Fruit fly (Drosophila melanogaster) whole organism, embryonic: Measurements from ENCODE around the gene CG7551.

Experiments used
- Adf1 ChIP-seq: fragments of 200-800 bp; sonication (Bioruptor generic); IDR thresholded peaks from 2 replicates; pipeline ENCODE4 v1.3.6; 2022; ENCODE audit warnings: missing biosample characterization, missing genetic modification characterization
- Aef1 ChIP-seq: fragments of 200-800 bp; sonication (Bioruptor generic); IDR thresholded peaks from 3 replicates; pipeline ENCODE4 v1.3.6; 2022; ENCODE audit warnings: missing biosample characterization, missing genetic modification characterization
- CG10209 ChIP-seq: fragments of 200-800 bp; sonication (Bioruptor generic); optimal IDR thresholded peaks from 3 replicates; lab custom pipeline; 2017; ENCODE audit warnings: missing biosample characterization, mild to moderate bottlenecking, missing genetic modification characterization, missing genetic modification reagents
- CG10959 ChIP-seq: fragments of 200-800 bp; sonication (Bioruptor generic); IDR thresholded peaks from 2 replicates; pipeline ENCODE4 v1.3.6; 2022; ENCODE audit warnings: missing biosample characterization, missing genetic modification characterization
- CG11398 ChIP-seq: fragments of 200-800 bp; sonication (Bioruptor generic); optimal IDR thresholded peaks from 2 replicates; lab custom pipeline; 2016; ENCODE audit warnings: missing biosample characterization, missing genetic modification characterization
- CG11456 ChIP-seq: fragments of 200-800 bp; sonication (Bioruptor generic); IDR thresholded peaks from 3 replicates; pipeline ENCODE4 v1.3.6; 2022; ENCODE audit warnings: missing biosample characterization, missing genetic modification characterization
- CG12744 ChIP-seq: fragments of 200-800 bp; sonication (Bioruptor generic); optimal IDR thresholded peaks from 2 replicates; lab custom pipeline; 2016; ENCODE audit warnings: missing biosample characterization, missing genetic modification characterization
- CG13287 ChIP-seq: fragments of 200-800 bp; sonication (Bioruptor generic); IDR thresholded peaks from 2 replicates; pipeline ENCODE4 v1.3.6; 2022; ENCODE audit warnings: missing biosample characterization, missing genetic modification characterization; ENCODE audit not compliant: partially characterized antibody
- CG13624 ChIP-seq: fragments of 200-800 bp; sonication (Bioruptor generic); optimal IDR thresholded peaks from 2 replicates; lab custom pipeline; 2016; ENCODE audit warnings: missing biosample characterization, missing genetic modification characterization
- CG16863 ChIP-seq: fragments of 200-800 bp; sonication (Bioruptor generic); optimal IDR thresholded peaks from 3 replicates; lab custom pipeline; 2016; ENCODE audit warnings: missing biosample characterization, missing genetic modification characterization
- CG17568 ChIP-seq: fragments of 200-800 bp; sonication (Bioruptor generic); optimal IDR thresholded peaks from 2 replicates; lab custom pipeline; 2018; ENCODE audit warnings: missing biosample characterization, mild to moderate bottlenecking, missing genetic modification characterization, moderate library complexity
- CG17829 ChIP-seq: fragments of 200-800 bp; optimal IDR thresholded peaks from 2 replicates; lab custom pipeline; 2019; ENCODE audit warnings: missing biosample characterization, mild to moderate bottlenecking, missing genetic modification characterization, moderate library complexity
- CG2116 ChIP-seq: fragments of 200-800 bp; sonication (Bioruptor generic); optimal IDR thresholded peaks from 3 replicates; lab custom pipeline; 2018; ENCODE audit warnings: missing biosample characterization, mild to moderate bottlenecking, missing genetic modification characterization
- CG2120 ChIP-seq: fragments of 200-800 bp; sonication (Bioruptor generic); optimal IDR thresholded peaks from 3 replicates; lab custom pipeline; 2016; ENCODE audit warnings: missing biosample characterization, missing genetic modification characterization
- CG6689 ChIP-seq: fragments of 200-800 bp; sonication (Bioruptor generic); IDR thresholded peaks from 2 replicates; pipeline ENCODE4 v1.3.6; 2022; ENCODE audit warnings: missing biosample characterization, missing genetic modification characterization
- CG7372 ChIP-seq: fragments of 200-800 bp; sonication (Bioruptor generic); IDR thresholded peaks from 2 replicates; pipeline ENCODE4 v1.3.6; 2022; ENCODE audit warnings: missing biosample characterization, missing genetic modification characterization
- CG7745 ChIP-seq: fragments of 200-800 bp; sonication (Bioruptor generic); optimal IDR thresholded peaks from 2 replicates; lab custom pipeline; 2018; ENCODE audit warnings: missing biosample characterization, mild to moderate bottlenecking, missing genetic modification characterization, moderate library complexity
- CG7963 ChIP-seq: fragments of 200-800 bp; sonication (Bioruptor generic); IDR thresholded peaks from 3 replicates; pipeline ENCODE4 v1.3.6; 2022; ENCODE audit warnings: missing biosample characterization, missing genetic modification characterization; ENCODE audit not compliant: partially characterized antibody
- CG8765 ChIP-seq: fragments of 200-800 bp; sonication (Bioruptor generic); IDR thresholded peaks from 2 replicates; pipeline ENCODE4 v1.3.6; 2022; ENCODE audit warnings: missing biosample characterization, missing genetic modification characterization
- Chrac-16 ChIP-seq: fragments of 200-800 bp; sonication (Bioruptor generic); optimal IDR thresholded peaks from 3 replicates; lab custom pipeline; 2016; ENCODE audit warnings: missing biosample characterization, missing genetic modification characterization
- Dad ChIP-seq: fragments of 200-800 bp; sonication (Bioruptor generic); optimal IDR thresholded peaks from 3 replicates; lab custom pipeline; 2016; ENCODE audit warnings: missing biosample characterization, missing genetic modification characterization
- ERR ChIP-seq: fragments of 200-800 bp; sonication (Bioruptor generic); optimal IDR thresholded peaks from 2 replicates; lab custom pipeline; 2016; ENCODE audit warnings: missing biosample characterization, missing genetic modification characterization
- Eip74EF ChIP-seq, 2 experiments: fragments of 200-800 bp in 1 of 2; fragments of >200 bp in 1 of 2; sonication (Bioruptor generic) in 1 of 2; optimal IDR thresholded peaks; 2 replicates each; lab custom pipeline; 2017 to 2019; ENCODE audit warnings: missing biosample characterization in 2 of 2, missing genetic modification characterization in 2 of 2, mild to moderate bottlenecking in 1 of 2, moderate library complexity in 1 of 2
- Fer1 ChIP-seq: fragments of 200-800 bp; sonication (Bioruptor generic); optimal IDR thresholded peaks from 2 replicates; lab custom pipeline; 2017; ENCODE audit warnings: missing biosample characterization, mild to moderate bottlenecking, missing genetic modification characterization
- HmgZ ChIP-seq: fragments of 200-800 bp; sonication (Bioruptor generic); optimal IDR thresholded peaks from 2 replicates; lab custom pipeline; 2018; ENCODE audit warnings: missing biosample characterization, mild to moderate bottlenecking, missing genetic modification characterization
- Hr3 ChIP-seq: fragments of 200-800 bp; sonication (Bioruptor generic); optimal IDR thresholded peaks from 3 replicates; lab custom pipeline; 2016; ENCODE audit warnings: missing biosample characterization, missing genetic modification characterization
- Mes4 ChIP-seq: fragments of 200-800 bp; sonication (Bioruptor generic); optimal IDR thresholded peaks from 2 replicates; lab custom pipeline; 2016; ENCODE audit warnings: missing biosample characterization, missing genetic modification characterization
- Myb ChIP-seq: fragments of 200-800 bp; sonication (Bioruptor generic); optimal IDR thresholded peaks from 2 replicates; lab custom pipeline; 2016; ENCODE audit warnings: missing biosample characterization, missing genetic modification characterization
- NC2α ChIP-seq: fragments of 200-800 bp; sonication (Bioruptor generic); optimal IDR thresholded peaks from 2 replicates; lab custom pipeline; 2016; ENCODE audit warnings: missing biosample characterization, missing genetic modification characterization
- PHDP ChIP-seq: fragments of 200-800 bp; sonication (Bioruptor generic); optimal IDR thresholded peaks from 3 replicates; lab custom pipeline; 2018; ENCODE audit warnings: missing biosample characterization, mild to moderate bottlenecking, missing genetic modification characterization, moderate library complexity
- Ssrp ChIP-seq: fragments of 200-800 bp; sonication (Bioruptor generic); optimal IDR thresholded peaks from 2 replicates; lab custom pipeline; 2018; ENCODE audit warnings: missing biosample characterization, mild to moderate bottlenecking, missing genetic modification characterization, moderate library complexity
- Taf1 ChIP-seq: fragments of 200-800 bp; sonication (Bioruptor generic); IDR thresholded peaks from 2 replicates; pipeline ENCODE4 v1.3.6; 2022; ENCODE audit warnings: missing biosample characterization, missing genetic modification characterization
- ac ChIP-seq: fragments of 200-800 bp; sonication (Bioruptor generic); optimal IDR thresholded peaks from 3 replicates; lab custom pipeline; 2017; ENCODE audit warnings: missing biosample characterization, mild to moderate bottlenecking, missing genetic modification characterization
- al ChIP-seq: fragments of 200-800 bp; sonication (Bioruptor generic); IDR thresholded peaks from 2 replicates; pipeline ENCODE4 v1.3.6; 2022; ENCODE audit warnings: missing biosample characterization, missing genetic modification characterization
- amos ChIP-seq: fragments of 200-800 bp; sonication (Bioruptor generic); IDR thresholded peaks from 2 replicates; pipeline ENCODE4 v1.3.6; 2022; ENCODE audit warnings: missing biosample characterization, missing genetic modification characterization; ENCODE audit not compliant: partially characterized antibody
- bowl ChIP-seq: fragments of 200-800 bp; sonication (Bioruptor generic); IDR thresholded peaks from 2 replicates; pipeline ENCODE4 v1.3.6; 2022; ENCODE audit warnings: missing biosample characterization, missing genetic modification characterization
- corto ChIP-seq: fragments of 200-800 bp; sonication (Bioruptor generic); optimal IDR thresholded peaks from 2 replicates; lab custom pipeline; 2016; ENCODE audit warnings: missing biosample characterization, mild to moderate bottlenecking, missing genetic modification characterization, moderate library complexity
- cwo ChIP-seq: fragments of 200-800 bp; sonication (Bioruptor generic); optimal IDR thresholded peaks from 3 replicates; lab custom pipeline; 2017; ENCODE audit warnings: missing biosample characterization, missing genetic modification characterization, mild to moderate bottlenecking, moderate library complexity, missing genetic modification reagents
- da ChIP-seq: fragments of 200-800 bp; sonication (Bioruptor generic); optimal IDR thresholded peaks from 2 replicates; lab custom pipeline; 2016; ENCODE audit warnings: missing biosample characterization, missing genetic modification characterization
- danr ChIP-seq: fragments of 200-800 bp; sonication (Bioruptor generic); IDR thresholded peaks from 2 replicates; pipeline ENCODE4 v1.3.6; 2022; ENCODE audit warnings: missing biosample characterization, missing genetic modification characterization
- eve ChIP-seq, 2 experiments: fragments of >200 bp; optimal IDR thresholded peaks; 2 replicates each; lab custom pipeline; 2017; ENCODE audit warnings: missing biosample characterization in 2 of 2, missing genetic modification characterization in 2 of 2
- fu2 ChIP-seq: fragments of 200-800 bp; sonication (Bioruptor generic); optimal IDR thresholded peaks from 2 replicates; lab custom pipeline; 2016; ENCODE audit warnings: missing biosample characterization, missing genetic modification characterization
- gsb-n ChIP-seq: fragments of 200-800 bp; sonication (Bioruptor generic); optimal IDR thresholded peaks from 3 replicates; lab custom pipeline; 2018; ENCODE audit warnings: missing biosample characterization, mild to moderate bottlenecking, missing genetic modification characterization
- lmd ChIP-seq: fragments of 200-800 bp; sonication (Bioruptor generic); IDR thresholded peaks from 2 replicates; pipeline ENCODE4 v1.3.6; 2022; ENCODE audit warnings: missing biosample characterization, missing genetic modification characterization
- shn ChIP-seq: fragments of 200-800 bp; sonication (Bioruptor generic); optimal IDR thresholded peaks from 3 replicates; lab custom pipeline; 2016; ENCODE audit warnings: missing biosample characterization, missing genetic modification characterization
- sima ChIP-seq: fragments of 200-800 bp; sonication (Bioruptor generic); optimal IDR thresholded peaks from 2 replicates; lab custom pipeline; 2016; ENCODE audit warnings: missing biosample characterization, missing genetic modification characterization
- slbo ChIP-seq: fragments of 200-800 bp; sonication (Bioruptor generic); IDR thresholded peaks from 2 replicates; pipeline ENCODE4 v1.3.6; 2022; ENCODE audit warnings: missing biosample characterization, missing genetic modification characterization
- ssp ChIP-seq: fragments of 200-800 bp; sonication (Bioruptor generic); IDR thresholded peaks from 2 replicates; pipeline ENCODE4 v1.3.6; 2022; ENCODE audit warnings: missing biosample characterization, missing genetic modification characterization
- tgo ChIP-seq: fragments of 200-800 bp; sonication (Bioruptor generic); IDR thresholded peaks from 3 replicates; pipeline ENCODE4 v1.3.6; 2022; ENCODE audit warnings: missing biosample characterization, missing genetic modification characterization
- zfh2 ChIP-seq: fragments of 200-800 bp; sonication (Bioruptor generic); optimal IDR thresholded peaks from 2 replicates; lab custom pipeline; 2016; ENCODE audit warnings: missing biosample characterization, missing genetic modification characterization

Gene CG7551

DNA sequence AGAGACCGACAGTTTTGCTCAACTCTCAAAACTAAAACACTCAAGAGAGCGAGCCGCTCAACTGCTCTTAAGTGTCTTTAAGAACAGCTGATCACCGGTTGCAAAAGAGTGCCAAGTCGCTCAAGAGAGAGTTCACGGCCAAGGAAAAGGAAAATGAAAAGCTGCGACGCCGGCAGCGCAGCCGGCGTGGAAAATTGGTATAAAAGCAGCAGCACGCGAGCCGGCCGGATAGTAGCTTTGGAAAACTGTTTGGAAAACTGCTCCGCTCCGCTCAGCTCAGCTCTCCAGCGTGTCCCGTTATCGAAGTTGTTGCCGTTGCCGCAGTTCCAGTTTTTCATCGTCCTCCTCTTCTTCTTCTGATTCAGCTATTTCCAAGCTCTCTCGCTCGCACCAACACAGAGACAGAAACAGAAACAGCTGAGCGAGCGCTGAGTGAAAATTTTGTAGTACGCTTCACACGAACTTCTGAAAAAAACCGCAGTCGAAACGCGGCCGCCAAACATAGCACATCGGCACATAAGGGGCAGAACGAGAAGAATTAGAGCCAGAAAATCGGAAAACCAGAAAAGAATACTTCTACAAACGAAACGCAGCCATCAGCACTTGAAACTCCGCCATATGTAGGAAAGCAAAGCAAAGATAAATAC is 29.2 kb downstream of the CG7551 start, which contains the start of gene chrb (continued):
- peak; percentile 32 for TF ChIP-seq CG2116 (GFP tag; lab: Kevin White, UChicago)
- peak; percentile 30 for TF ChIP-seq shn (GFP tag; lab: Kevin White, UChicago)
- TF ChIP-seq CG11456, result no peak
- TF ChIP-seq Hr3 (GFP tag; lab: Kevin White, UChicago), result no peak
- no peak for TF ChIP-seq Aef1 (GFP tag; lab: Robert Waterston, UW)
- TF ChIP-seq lmd, result peak; percentile 18; the same call in 1 of the 2 replicates
- no peak for TF ChIP-seq corto (GFP tag; lab: Kevin White, UChicago)
- peak; percentile 46 for TF ChIP-seq HmgZ (tag; lab: Kevin White, UChicago)
- TF ChIP-seq CG13624 (GFP tag; lab: Kevin White, UChicago), result peak; percentile 67
- 0 out of 3 replicates have a peak, but pooled peaks have one; percentile 16 for TF ChIP-seq tgo (GFP tag; lab: Robert Waterston, UW)
- TF ChIP-seq PHDP (tag; lab: Kevin White, UChicago), result peak; percentile 45
- TF ChIP-seq Mes4 (GFP tag; lab: Kevin White, UChicago), result peak; percentile 50
- peak; percentile 72 for TF ChIP-seq cwo
- TF ChIP-seq CG16863 (GFP tag; lab: Kevin White, UChicago), result peak; percentile 63
- no peak for TF ChIP-seq ERR
- no peak for TF ChIP-seq al (GFP tag; lab: Robert Waterston, UW)
- peak; percentile 67 for TF ChIP-seq CG13287 (GFP tag; lab: Robert Waterston, UW)
- peak; percentile 69 for TF ChIP-seq gsb-n
- TF ChIP-seq CG7963 (GFP tag; lab: Robert Waterston, UW), result 0 out of 3 replicates have a peak, but pooled peaks have one; percentile 38
- peak in 1 of 2 experiments; percentile 52 for TF ChIP-seq Eip74EF (GFP tag; optimal IDR thresholded peaks at IDR 0.05; lab: Kevin White, UChicago)
- TF ChIP-seq CG10959 (GFP tag; lab: Robert Waterston, UW), result no peak
- no peak for TF ChIP-seq bowl (GFP tag; lab: Robert Waterston, UW)
- peak; percentile 96 for TF ChIP-seq Adf1 (GFP tag; lab: Robert Waterston, UW)
- TF ChIP-seq CG6689, result no peak
- no peak for TF ChIP-seq ac (GFP tag; lab: Kevin White, UChicago)
- TF ChIP-seq Chrac-16 (GFP tag; lab: Kevin White, UChicago), result no peak
- TF ChIP-seq Taf1 (GFP tag; lab: Robert Waterston, UW), result no peak
- TF ChIP-seq Dad, result peak; percentile 36
- no peak for TF ChIP-seq eve (GFP tag; optimal IDR thresholded peaks at IDR 0.05; lab: Kevin White, UChicago)
- peak; percentile 43 for TF ChIP-seq CG11398
- no peak for TF ChIP-seq ssp
- TF ChIP-seq Ssrp (tag; lab: Kevin White, UChicago), result no peak
- peak; percentile 80 for TF ChIP-seq CG17829 (tag; lab: Kevin White, UChicago)
- peak; percentile 49; the same call in 1 of the 2 replicates for TF ChIP-seq amos
- TF ChIP-seq danr (GFP tag; lab: Robert Waterston, UW), result no peak
- peak; percentile 21 for TF ChIP-seq Myb (GFP tag; lab: Kevin White, UChicago)
- peak; percentile 43 for TF ChIP-seq CG10209 (GFP tag; lab: Kevin White, UChicago)
- no peak for TF ChIP-seq zfh2 (GFP tag; lab: Kevin White, UChicago)
- TF ChIP-seq NC2α (GFP tag; lab: Kevin White, UChicago), result peak; percentile 77
- TF ChIP-seq sima (GFP tag; lab: Kevin White, UChicago), result no peak
- TF ChIP-seq CG7372, result no peak
- peak; percentile 69 for TF ChIP-seq CG17568 (GFP tag; lab: Kevin White, UChicago)
- peak; percentile 19 for TF ChIP-seq da (GFP tag; lab: Kevin White, UChicago)
- TF ChIP-seq CG7745 (tag; lab: Kevin White, UChicago), result no peak
- TF ChIP-seq CG8765 (GFP tag; lab: Robert Waterston, UW), result no peak
- peak; percentile 25; the same call in 1 of the 2 replicates for TF ChIP-seq slbo
- TF ChIP-seq CG12744 (GFP tag; lab: Kevin White, UChicago), result no peak
- TF ChIP-seq CG2120 (GFP tag; lab: Kevin White, UChicago), result peak; percentile 29
- TF ChIP-seq Fer1 (GFP tag; lab: Kevin White, UChicago), result peak; percentile 72
- TF ChIP-seq fu2 (GFP tag; lab: Kevin White, UChicago), result no peak
